Fruit fly (Drosophila melanogaster) whole organism, pupa: ENCODE data around the gene Chsy.

ENCODE experiments used
- CG10348 ChIP-seq: fragments of 200-800 bp; sonication (Bioruptor generic); IDR thresholded peaks from 2 replicates; pipeline ENCODE4 v1.3.6; 2022; ENCODE audit warnings: missing biosample characterization, missing genetic modification characterization
- CG12605 ChIP-seq: fragments of 200-800 bp; sonication (Bioruptor generic); IDR thresholded peaks from 2 replicates; pipeline ENCODE4 v1.3.6; 2022; ENCODE audit warnings: missing biosample characterization, missing genetic modification characterization
- CG13204 ChIP-seq: fragments of 200-800 bp; sonication (Bioruptor generic); optimal IDR thresholded peaks from 2 replicates; lab custom pipeline; 2018; ENCODE audit warnings: missing biosample characterization, mild to moderate bottlenecking, missing genetic modification characterization, moderate library complexity
- CG14655 ChIP-seq: fragments of 200-800 bp; sonication (Bioruptor generic); optimal IDR thresholded peaks from 3 replicates; lab custom pipeline; 2017; ENCODE audit warnings: mild to moderate bottlenecking, missing biosample characterization, missing genetic modification reagents, missing genetic modification characterization
- CG15710 ChIP-seq: fragments of 200-800 bp; sonication (Bioruptor generic); optimal IDR thresholded peaks from 2 replicates; lab custom pipeline; 2018; ENCODE audit warnings: missing biosample characterization, mild to moderate bottlenecking, missing genetic modification characterization, moderate library complexity
- CG17806 ChIP-seq: fragments of 200-800 bp; sonication (Bioruptor generic); optimal IDR thresholded peaks from 2 replicates; lab custom pipeline; 2018; ENCODE audit warnings: missing biosample characterization, mild to moderate bottlenecking, missing genetic modification characterization, moderate library complexity
- CG32121 ChIP-seq: fragments of 200-800 bp; sonication (Bioruptor generic); IDR thresholded peaks from 2 replicates; pipeline ENCODE4 v1.3.6; 2022; ENCODE audit warnings: missing biosample characterization, missing genetic modification characterization
- CG34367 ChIP-seq: fragments of 200-800 bp; sonication (Bioruptor generic); optimal IDR thresholded peaks from 2 replicates; lab custom pipeline; 2018; ENCODE audit warnings: missing biosample characterization, mild to moderate bottlenecking, missing genetic modification characterization
- CG4496 ChIP-seq: fragments of 200-800 bp; sonication (Bioruptor generic); IDR thresholded peaks from 3 replicates; pipeline ENCODE4 v1.3.6; 2022; ENCODE audit warnings: missing biosample characterization, missing genetic modification characterization
- CG8159 ChIP-seq: fragments of 200-800 bp; sonication (Bioruptor generic); optimal IDR thresholded peaks from 3 replicates; lab custom pipeline; 2018; ENCODE audit warnings: missing biosample characterization, mild to moderate bottlenecking, missing genetic modification characterization, moderate library complexity
- CG8301 ChIP-seq: fragments of 200-800 bp; sonication (Bioruptor generic); optimal IDR thresholded peaks from 2 replicates; lab custom pipeline; 2018; ENCODE audit warnings: missing biosample characterization, mild to moderate bottlenecking, missing genetic modification characterization
- CG9948 ChIP-seq: fragments of 200-800 bp; sonication (Bioruptor generic); optimal IDR thresholded peaks from 2 replicates; lab custom pipeline; 2018; ENCODE audit warnings: missing biosample characterization, mild to moderate bottlenecking, missing genetic modification characterization, moderate library complexity
- D1 ChIP-seq: fragments of 200-800 bp; sonication (Bioruptor generic); optimal IDR thresholded peaks from 2 replicates; lab custom pipeline; 2018; ENCODE audit warnings: missing biosample characterization, mild to moderate bottlenecking, missing genetic modification characterization, moderate library complexity
- EcR ChIP-seq: fragments of 200-800 bp; sonication (Bioruptor generic); optimal IDR thresholded peaks from 3 replicates; lab custom pipeline; 2019; ENCODE audit warnings: missing biosample characterization, missing genetic modification characterization, mild to moderate bottlenecking, moderate library complexity, missing genetic modification reagents
- Ets98B ChIP-seq: fragments of 200-800 bp; sonication (Bioruptor generic); IDR thresholded peaks from 2 replicates; pipeline ENCODE4 v1.3.6; 2022; ENCODE audit warnings: missing biosample characterization, missing genetic modification characterization
- Pif1A ChIP-seq: fragments of 200-800 bp; sonication (Bioruptor generic); optimal IDR thresholded peaks from 3 replicates; lab custom pipeline; 2016; ENCODE audit warnings: missing biosample characterization, missing genetic modification characterization
- Pif1B ChIP-seq: fragments of 200-800 bp; sonication (Bioruptor generic); optimal IDR thresholded peaks from 3 replicates; lab custom pipeline; 2016; ENCODE audit warnings: missing biosample characterization, missing genetic modification characterization
- Snoo ChIP-seq: fragments of 200-800 bp; sonication (Bioruptor generic); optimal IDR thresholded peaks from 3 replicates; lab custom pipeline; 2017; ENCODE audit warnings: missing biosample characterization, mild to moderate bottlenecking, missing genetic modification characterization, inconsistent platforms
- fd96Ca ChIP-seq: fragments of 200-800 bp; sonication (Bioruptor generic); IDR thresholded peaks from 3 replicates; pipeline ENCODE4 v1.3.6; 2022; ENCODE audit warnings: missing biosample characterization, missing genetic modification characterization
- gl ChIP-seq: fragments of 200-800 bp; sonication (Bioruptor generic); optimal IDR thresholded peaks from 2 replicates; lab custom pipeline; 2018; ENCODE audit warnings: missing biosample characterization, mild to moderate bottlenecking, missing genetic modification characterization
- rn ChIP-seq: fragments of 200-800 bp; sonication (Bioruptor generic); IDR thresholded peaks from 2 replicates; pipeline ENCODE4 v1.3.6; 2022; ENCODE audit warnings: missing biosample characterization, missing genetic modification characterization

The Chsy gene

dm6 chrX:15594230-15594857 lies 1.0 kb upstream of the Chsy start:
- no peak for TF ChIP-seq Snoo (tag; lab: Kevin White, UChicago)
- no peak for TF ChIP-seq CG34367
- TF ChIP-seq EcR (GFP tag; lab: Kevin White, UChicago), result no peak
- no peak for TF ChIP-seq CG9948 (tag; lab: Kevin White, UChicago)
- TF ChIP-seq CG4496 (GFP tag; lab: Robert Waterston, UW), result 0 out of 3 replicates have a peak, but pooled peaks have one; percentile 4
- TF ChIP-seq CG17806, result no peak
- no peak for TF ChIP-seq CG10348 (GFP tag; lab: Robert Waterston, UW)
- TF ChIP-seq gl (tag; lab: Kevin White, UChicago), result no peak
- no peak for TF ChIP-seq CG12605 (GFP tag; lab: Robert Waterston, UW)
- TF ChIP-seq Ets98B (GFP tag; lab: Robert Waterston, UW), result peak; percentile 1; the same call in 1 of the 2 replicates
- TF ChIP-seq CG32121 (GFP tag; lab: Robert Waterston, UW), result no peak
- no peak for TF ChIP-seq CG8301 (tag; lab: Kevin White, UChicago)
- TF ChIP-seq CG14655 (GFP tag; lab: Kevin White, UChicago), result no peak
- no peak for TF ChIP-seq fd96Ca
- TF ChIP-seq D1 (tag; lab: Kevin White, UChicago), result no peak
- no peak for TF ChIP-seq CG13204

dm6 chrX:15592822-15593476 lies 385 bp downstream of the Chsy start:
- TF ChIP-seq EcR (GFP tag; lab: Kevin White, UChicago), result peak; percentile 33
- no peak for TF ChIP-seq CG34367
- no peak for TF ChIP-seq rn (GFP tag; lab: Robert Waterston, UW)

- TF ChIP-seq CG10348 (GFP tag; lab: Robert Waterston, UW) (no peak), EcR (GFP tag; lab: Kevin White, UChicago) (peak; percentile 66), CG17806 (no peak), CG14655 (GFP tag; lab: Kevin White, UChicago) (no peak), CG32121 (GFP tag; lab: Robert Waterston, UW) (no peak), rn (GFP tag; lab: Robert Waterston, UW) (no peak), CG4496 (GFP tag; lab: Robert Waterston, UW) (0 out of 3 replicates have a peak, but pooled peaks have one; percentile 42)
Measured at dm6 chrX:15591721-15592491, 1.4 kb downstream of the Chsy start.

- TF ChIP-seq Pif1A (GFP tag; lab: Kevin White, UChicago), result no peak
- no peak for TF ChIP-seq fd96Ca
- no peak for TF ChIP-seq CG12605 (GFP tag; lab: Robert Waterston, UW)
- no peak for TF ChIP-seq CG10348 (GFP tag; lab: Robert Waterston, UW)
- TF ChIP-seq CG8301 (tag; lab: Kevin White, UChicago), result no peak
- no peak for TF ChIP-seq rn (GFP tag; lab: Robert Waterston, UW)
- no peak for TF ChIP-seq CG4496 (GFP tag; lab: Robert Waterston, UW)
- TF ChIP-seq D1 (tag; lab: Kevin White, UChicago), result no peak
- TF ChIP-seq CG34367, result no peak
- no peak for TF ChIP-seq Snoo (tag; lab: Kevin White, UChicago)
- no peak for TF ChIP-seq gl (tag; lab: Kevin White, UChicago)
- no peak for TF ChIP-seq Pif1B (GFP tag; lab: Kevin White, UChicago)
- TF ChIP-seq CG15710 (tag; lab: Kevin White, UChicago), result no peak
- TF ChIP-seq CG14655 (GFP tag; lab: Kevin White, UChicago), result no peak
- TF ChIP-seq, all 21 proteins: peak for 0
Measured at dm6 chrX:15587433-15587832, 5.9 kb downstream of the Chsy start, which contains the start of gene Alp11. Alp11 (plus strand) TSS chrX:15587733.

- TF ChIP-seq CG13204 (no peak), EcR (GFP tag; lab: Kevin White, UChicago) (no peak), CG8159 (tag; lab: Kevin White, UChicago) (no peak), Pif1B (GFP tag; lab: Kevin White, UChicago) (no peak), CG4496 (GFP tag; lab: Robert Waterston, UW) (no peak), gl (tag; lab: Kevin White, UChicago) (no peak), CG17806 (no peak), CG32121 (GFP tag; lab: Robert Waterston, UW) (no peak), CG34367 (no peak), D1 (tag; lab: Kevin White, UChicago) (no peak), CG14655 (GFP tag; lab: Kevin White, UChicago) (no peak), rn (GFP tag; lab: Robert Waterston, UW) (no peak), Ets98B (GFP tag; lab: Robert Waterston, UW) (no peak), CG10348 (GFP tag; lab: Robert Waterston, UW) (no peak), CG15710 (tag; lab: Kevin White, UChicago) (no peak)
Measured at dm6 chrX:15583842-15584441, 9.4 kb downstream of the Chsy start.
